Fruit fly (Drosophila melanogaster) whole organism, pupa: ENCODE data around the gene CG15922.

Source experiments
- CG10348 ChIP-seq: fragments of 200-800 bp; sonication (Bioruptor generic); IDR thresholded peaks from 2 replicates; pipeline ENCODE4 v1.3.6; 2022; ENCODE audit warnings: missing biosample characterization, missing genetic modification characterization
- CG12605 ChIP-seq: fragments of 200-800 bp; sonication (Bioruptor generic); IDR thresholded peaks from 2 replicates; pipeline ENCODE4 v1.3.6; 2022; ENCODE audit warnings: missing biosample characterization, missing genetic modification characterization
- CG13204 ChIP-seq: fragments of 200-800 bp; sonication (Bioruptor generic); optimal IDR thresholded peaks from 2 replicates; lab custom pipeline; 2018; ENCODE audit warnings: missing biosample characterization, mild to moderate bottlenecking, missing genetic modification characterization, moderate library complexity
- CG14655 ChIP-seq: fragments of 200-800 bp; sonication (Bioruptor generic); optimal IDR thresholded peaks from 3 replicates; lab custom pipeline; 2017; ENCODE audit warnings: mild to moderate bottlenecking, missing biosample characterization, missing genetic modification reagents, missing genetic modification characterization
- CG15710 ChIP-seq: fragments of 200-800 bp; sonication (Bioruptor generic); optimal IDR thresholded peaks from 2 replicates; lab custom pipeline; 2018; ENCODE audit warnings: missing biosample characterization, mild to moderate bottlenecking, missing genetic modification characterization, moderate library complexity
- CG17806 ChIP-seq: fragments of 200-800 bp; sonication (Bioruptor generic); optimal IDR thresholded peaks from 2 replicates; lab custom pipeline; 2018; ENCODE audit warnings: missing biosample characterization, mild to moderate bottlenecking, missing genetic modification characterization, moderate library complexity
- CG32121 ChIP-seq: fragments of 200-800 bp; sonication (Bioruptor generic); IDR thresholded peaks from 2 replicates; pipeline ENCODE4 v1.3.6; 2022; ENCODE audit warnings: missing biosample characterization, missing genetic modification characterization
- CG34367 ChIP-seq: fragments of 200-800 bp; sonication (Bioruptor generic); optimal IDR thresholded peaks from 2 replicates; lab custom pipeline; 2018; ENCODE audit warnings: missing biosample characterization, mild to moderate bottlenecking, missing genetic modification characterization
- CG4496 ChIP-seq: fragments of 200-800 bp; sonication (Bioruptor generic); IDR thresholded peaks from 3 replicates; pipeline ENCODE4 v1.3.6; 2022; ENCODE audit warnings: missing biosample characterization, missing genetic modification characterization
- CG8159 ChIP-seq: fragments of 200-800 bp; sonication (Bioruptor generic); optimal IDR thresholded peaks from 3 replicates; lab custom pipeline; 2018; ENCODE audit warnings: missing biosample characterization, mild to moderate bottlenecking, missing genetic modification characterization, moderate library complexity
- CG8301 ChIP-seq: fragments of 200-800 bp; sonication (Bioruptor generic); optimal IDR thresholded peaks from 2 replicates; lab custom pipeline; 2018; ENCODE audit warnings: missing biosample characterization, mild to moderate bottlenecking, missing genetic modification characterization
- CG9948 ChIP-seq: fragments of 200-800 bp; sonication (Bioruptor generic); optimal IDR thresholded peaks from 2 replicates; lab custom pipeline; 2018; ENCODE audit warnings: missing biosample characterization, mild to moderate bottlenecking, missing genetic modification characterization, moderate library complexity
- D1 ChIP-seq: fragments of 200-800 bp; sonication (Bioruptor generic); optimal IDR thresholded peaks from 2 replicates; lab custom pipeline; 2018; ENCODE audit warnings: missing biosample characterization, mild to moderate bottlenecking, missing genetic modification characterization, moderate library complexity
- EcR ChIP-seq: fragments of 200-800 bp; sonication (Bioruptor generic); optimal IDR thresholded peaks from 3 replicates; lab custom pipeline; 2019; ENCODE audit warnings: missing biosample characterization, missing genetic modification characterization, mild to moderate bottlenecking, moderate library complexity, missing genetic modification reagents
- Ets98B ChIP-seq: fragments of 200-800 bp; sonication (Bioruptor generic); IDR thresholded peaks from 2 replicates; pipeline ENCODE4 v1.3.6; 2022; ENCODE audit warnings: missing biosample characterization, missing genetic modification characterization
- Pif1A ChIP-seq: fragments of 200-800 bp; sonication (Bioruptor generic); optimal IDR thresholded peaks from 3 replicates; lab custom pipeline; 2016; ENCODE audit warnings: missing biosample characterization, missing genetic modification characterization
- Pif1B ChIP-seq: fragments of 200-800 bp; sonication (Bioruptor generic); optimal IDR thresholded peaks from 3 replicates; lab custom pipeline; 2016; ENCODE audit warnings: missing biosample characterization, missing genetic modification characterization
- Snoo ChIP-seq: fragments of 200-800 bp; sonication (Bioruptor generic); optimal IDR thresholded peaks from 3 replicates; lab custom pipeline; 2017; ENCODE audit warnings: missing biosample characterization, mild to moderate bottlenecking, missing genetic modification characterization, inconsistent platforms
- fd96Ca ChIP-seq: fragments of 200-800 bp; sonication (Bioruptor generic); IDR thresholded peaks from 3 replicates; pipeline ENCODE4 v1.3.6; 2022; ENCODE audit warnings: missing biosample characterization, missing genetic modification characterization
- gl ChIP-seq: fragments of 200-800 bp; sonication (Bioruptor generic); optimal IDR thresholded peaks from 2 replicates; lab custom pipeline; 2018; ENCODE audit warnings: missing biosample characterization, mild to moderate bottlenecking, missing genetic modification characterization
- rn ChIP-seq: fragments of 200-800 bp; sonication (Bioruptor generic); IDR thresholded peaks from 2 replicates; pipeline ENCODE4 v1.3.6; 2022; ENCODE audit warnings: missing biosample characterization, missing genetic modification characterization

CG15922 gene

DNA sequence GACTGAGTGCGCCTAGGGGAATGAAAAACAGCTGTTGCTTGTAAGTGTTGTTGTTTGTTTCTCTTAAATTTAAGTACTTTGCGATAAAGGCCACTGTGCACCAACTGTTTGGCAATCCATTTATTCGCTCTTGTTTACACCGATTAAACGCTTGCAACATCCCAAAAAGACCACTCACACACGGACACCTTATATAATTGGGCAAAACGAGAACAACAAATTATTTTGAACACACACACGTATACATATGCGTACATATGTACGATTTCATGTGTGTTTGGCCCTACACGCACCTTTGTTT, 3.0 kb downstream of the CG15922 start:
- TF ChIP-seq CG4496 (GFP tag; lab: Robert Waterston, UW) (no peak), CG8159 (no peak), Pif1A (GFP tag; lab: Kevin White, UChicago) (no peak), CG15710 (tag; lab: Kevin White, UChicago) (no peak), CG8301 (tag; lab: Kevin White, UChicago) (no peak)
- TF ChIP-seq, all 21 proteins: peak for 0

- peak; percentile 60 for TF ChIP-seq Pif1A (GFP tag; lab: Kevin White, UChicago)
- TF ChIP-seq CG13204 (GFP tag; lab: Kevin White, UChicago) = peak; percentile 86
- no peak for TF ChIP-seq rn (GFP tag; lab: Robert Waterston, UW)
- TF ChIP-seq CG12605 (GFP tag; lab: Robert Waterston, UW) = peak; percentile 71
- TF ChIP-seq CG4496 (GFP tag; lab: Robert Waterston, UW) = peak; percentile 82
- TF ChIP-seq fd96Ca = peak; percentile 70
- TF ChIP-seq CG9948 = peak; percentile 62
- peak; percentile 67 for TF ChIP-seq CG15710 (tag; lab: Kevin White, UChicago)
- TF ChIP-seq D1 (tag; lab: Kevin White, UChicago) = no peak
- TF ChIP-seq CG34367 = peak; percentile 42
- TF ChIP-seq EcR (GFP tag; lab: Kevin White, UChicago) = peak; percentile 46
- peak; percentile 9 for TF ChIP-seq Pif1B (GFP tag; lab: Kevin White, UChicago)
- peak; percentile 65 for TF ChIP-seq CG17806 (tag; lab: Kevin White, UChicago)
- peak; percentile 54 for TF ChIP-seq CG10348 (GFP tag; lab: Robert Waterston, UW)
- TF ChIP-seq Ets98B = peak; percentile 81
- TF ChIP-seq Snoo (tag; lab: Kevin White, UChicago) = peak; percentile 47
- TF ChIP-seq CG8159 = peak; percentile 70
- TF ChIP-seq CG14655 (GFP tag; lab: Kevin White, UChicago) = peak; percentile 78
- peak; percentile 67 for TF ChIP-seq CG8301 (tag; lab: Kevin White, UChicago)
- TF ChIP-seq gl (tag; lab: Kevin White, UChicago) = peak; percentile 91
- TF ChIP-seq CG32121 (GFP tag; lab: Robert Waterston, UW) = peak; percentile 67
Observed at dm6 chr3R:20556281-20557113, 3.6 kb downstream of the CG15922 start.

DNA sequence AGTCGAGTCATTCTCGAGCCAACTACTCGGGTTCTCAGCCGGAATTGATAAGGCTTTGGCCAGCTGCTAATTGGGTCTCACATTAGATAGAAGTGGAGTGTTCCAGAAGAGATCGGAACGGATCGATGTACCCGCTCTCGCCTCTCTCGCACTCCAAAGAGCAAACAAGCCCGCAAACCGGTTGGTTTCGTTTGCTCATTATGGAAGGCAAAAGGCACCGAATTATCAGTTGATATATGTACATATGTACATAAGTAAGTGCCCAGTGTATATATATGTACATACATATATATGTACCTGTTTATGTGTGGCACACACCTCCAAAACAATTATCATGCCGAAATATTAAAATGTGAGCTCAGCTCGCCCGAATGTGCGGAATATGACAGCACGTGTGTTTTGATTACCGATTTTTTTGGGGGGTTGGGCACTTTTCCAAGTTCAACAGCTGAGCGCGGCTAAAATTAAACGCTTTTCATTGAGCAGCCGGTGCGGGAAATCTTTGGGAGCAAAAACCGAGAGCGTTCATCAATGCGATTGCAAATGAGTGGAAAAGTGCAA, 4.3 kb downstream of the CG15922 start:
- TF ChIP-seq CG9948 = no peak

dm6 chr3R:20555023-20555422, 5.1 kb downstream of the CG15922 start:
- TF ChIP-seq CG34367 (no peak), CG13204 (GFP tag; lab: Kevin White, UChicago) (no peak), CG15710 (tag; lab: Kevin White, UChicago) (no peak), CG14655 (GFP tag; lab: Kevin White, UChicago) (peak; percentile 25), CG10348 (GFP tag; lab: Robert Waterston, UW) (no peak), EcR (GFP tag; lab: Kevin White, UChicago) (no peak), fd96Ca (no peak), gl (tag; lab: Kevin White, UChicago) (no peak), rn (GFP tag; lab: Robert Waterston, UW) (no peak), CG4496 (GFP tag; lab: Robert Waterston, UW) (no peak), Ets98B (no peak), CG9948 (no peak), D1 (tag; lab: Kevin White, UChicago) (no peak), CG8301 (tag; lab: Kevin White, UChicago) (peak; percentile 22), CG12605 (GFP tag; lab: Robert Waterston, UW) (no peak), CG8159 (no peak), Pif1A (GFP tag; lab: Kevin White, UChicago) (peak; percentile 27), CG32121 (GFP tag; lab: Robert Waterston, UW) (0 out of 2 replicates have a peak, but pooled peaks have one; percentile 31), Pif1B (GFP tag; lab: Kevin White, UChicago) (peak; percentile 4), CG17806 (tag; lab: Kevin White, UChicago) (no peak), Snoo (tag; lab: Kevin White, UChicago) (no peak)
- TF ChIP-seq, all 21 proteins: peak for 5

- no peak for TF ChIP-seq CG32121 (GFP tag; lab: Robert Waterston, UW)
- TF ChIP-seq CG15710 (tag; lab: Kevin White, UChicago) = no peak
- no peak for TF ChIP-seq Ets98B
- no peak for TF ChIP-seq CG13204 (GFP tag; lab: Kevin White, UChicago)
- no peak for TF ChIP-seq CG8301 (tag; lab: Kevin White, UChicago)
- no peak for TF ChIP-seq CG4496 (GFP tag; lab: Robert Waterston, UW)
Observed at dm6 chr3R:20554300-20554699, 5.8 kb downstream of the CG15922 start, which contains the start of gene att-ORFB. TSS of gene att-ORFB (minus strand) at chr3R:20554400.

DNA sequence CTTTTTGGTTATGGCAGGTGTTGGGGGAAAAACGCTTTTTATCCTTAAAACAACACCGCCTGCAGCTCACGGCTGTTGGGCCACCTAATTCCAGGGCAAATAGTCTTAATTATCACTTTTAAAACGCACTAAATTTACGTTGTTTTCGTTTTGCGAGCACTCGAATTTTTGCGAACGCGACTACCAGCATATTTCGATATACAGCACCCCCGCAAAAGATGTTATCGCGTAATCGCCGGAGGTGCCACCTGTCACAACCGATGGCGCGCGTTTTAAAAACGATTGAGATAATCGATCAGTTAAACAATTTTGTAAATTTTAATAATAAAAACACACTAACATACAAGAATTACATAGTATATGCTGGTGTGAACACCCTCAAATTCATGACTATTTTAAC, 8.0 kb downstream of the CG15922 start, which contains the start of gene Stat92E:
Gene Stat92E, minus strand, starts transcription at position 219 of the 400 bp plus-strand sequence.
- TF ChIP-seq CG9948 (no peak), CG14655 (GFP tag; lab: Kevin White, UChicago) (no peak), Snoo (tag; lab: Kevin White, UChicago) (no peak), Pif1B (GFP tag; lab: Kevin White, UChicago) (no peak), EcR (GFP tag; lab: Kevin White, UChicago) (no peak), CG8159 (no peak), rn (GFP tag; lab: Robert Waterston, UW) (no peak), CG32121 (GFP tag; lab: Robert Waterston, UW) (no peak), CG4496 (GFP tag; lab: Robert Waterston, UW) (no peak), CG10348 (GFP tag; lab: Robert Waterston, UW) (no peak), D1 (tag; lab: Kevin White, UChicago) (no peak), CG8301 (tag; lab: Kevin White, UChicago) (no peak), CG12605 (GFP tag; lab: Robert Waterston, UW) (no peak)
